Worm (Caenorhabditis elegans): ENCODE results near the gene C02E7.7.
"Not testable (repeated sequence)": the region's sequence is repeated elsewhere in the genome, so short reads cannot be mapped to it uniquely, and the experiment has no call there.

The C02E7.7 gene

DNA sequence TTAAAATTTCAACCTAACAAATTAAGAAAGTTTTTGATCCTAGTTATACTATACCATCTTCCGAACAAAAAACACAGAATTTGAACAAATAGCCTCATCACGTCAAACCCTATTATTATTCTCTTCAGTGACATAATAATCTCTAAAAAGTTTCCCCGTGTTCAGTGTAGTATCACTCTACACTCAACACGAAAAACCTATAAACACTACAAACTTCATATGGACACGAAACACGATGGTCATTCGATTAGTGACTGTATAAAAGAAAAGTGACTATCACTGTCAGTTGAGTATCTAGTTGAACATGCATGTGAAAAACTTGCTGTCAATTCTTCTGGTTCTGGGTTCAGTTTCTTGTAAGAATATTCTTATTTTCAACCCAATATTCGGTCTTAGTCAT lies 14.7 kb downstream of the C02E7.7 start, which contains the start of gene ugt-8:
ugt-8 (plus strand) TSS at position 235 of the 400 bp plus-strand sequence.
- no peak for TF ChIP-seq mml-1 (tag; optimal IDR thresholded peaks at IDR 0.05)
- no peak for TF ChIP-seq nhr-77 (tag; optimal IDR thresholded peaks at IDR 0.05)
- no peak for TF ChIP-seq nfya-1 (tag; optimal IDR thresholded peaks at IDR 0.05; ENCODE audit: insufficient read depth)
- no peak for TF ChIP-seq nhr-43 (tag; optimal IDR thresholded peaks at IDR 0.05; ENCODE audit: poor library complexity, severe bottlenecking)
- TF ChIP-seq ZK546.5 (tag; optimal IDR thresholded peaks at IDR 0.05) = no peak
- TF ChIP-seq pqm-1 (tag; optimal IDR thresholded peaks at IDR 0.05) = no peak
- no peak for TF ChIP-seq lin-39 (tag; optimal IDR thresholded peaks at IDR 0.05)
- TF ChIP-seq snpc-4 (tag; optimal IDR thresholded peaks at IDR 0.05) = no peak
- TF ChIP-seq nhr-67 (tag; optimal IDR thresholded peaks at IDR 0.05) = no peak
- no peak for TF ChIP-seq egl-27 (tag; optimal IDR thresholded peaks at IDR 0.05)
- TF ChIP-seq lsy-12 (tag; optimal IDR thresholded peaks at IDR 0.05) = no peak
- TF ChIP-seq nhr-76 (tag; optimal IDR thresholded peaks at IDR 0.05) = no peak
- TF ChIP-seq ceh-28 (tag; optimal IDR thresholded peaks at IDR 0.05) = no peak
- no peak for TF ChIP-seq fkh-2 (tag; optimal IDR thresholded peaks at IDR 0.05)
- TF ChIP-seq ztf-4 (tag; optimal IDR thresholded peaks at IDR 0.05) = no peak

DNA sequence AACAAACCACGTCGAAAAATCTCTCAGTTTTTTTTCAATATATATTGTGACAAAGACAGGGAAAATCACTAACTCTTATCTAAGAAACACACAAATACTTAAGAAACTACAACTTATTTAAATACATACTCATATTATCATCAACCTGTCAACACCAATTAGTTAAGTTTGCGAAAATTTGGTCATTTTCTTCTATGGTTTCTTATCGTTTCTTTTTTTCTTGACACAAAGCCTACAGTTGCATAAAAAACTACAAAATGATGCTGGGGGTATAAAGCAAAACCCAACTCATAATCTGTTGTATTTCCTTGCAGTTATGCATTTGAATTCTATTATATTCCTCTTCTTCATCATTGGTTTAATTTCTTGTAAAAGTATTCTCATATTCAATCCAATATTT lies 17.3 kb downstream of the C02E7.7 start, which contains the start of gene ugt-67:
ugt-67 (plus strand) TSS at position 301 of the 400 bp plus-strand sequence.
- TF ChIP-seq unc-62 (GFP tag; optimal IDR thresholded peaks at IDR 0.05) (no peak), unc-39 (tag; optimal IDR thresholded peaks at IDR 0.05) (no peak), ZK546.5 (tag; optimal IDR thresholded peaks at IDR 0.05) (no peak), ceh-82 (tag; optimal IDR thresholded peaks at IDR 0.05) (no peak), nhr-11 (tag; optimal IDR thresholded peaks at IDR 0.05) (no peak), fos-1 (tag; optimal IDR thresholded peaks at IDR 0.05) (no peak), nfya-1 (tag; optimal IDR thresholded peaks at IDR 0.05; ENCODE audit: insufficient read depth) (no peak), aly-2 (tag; optimal IDR thresholded peaks at IDR 0.05) (no peak), mml-1 (tag; optimal IDR thresholded peaks at IDR 0.05) (no peak), nhr-237 (tag; optimal IDR thresholded peaks at IDR 0.05) (no peak)

DNA sequence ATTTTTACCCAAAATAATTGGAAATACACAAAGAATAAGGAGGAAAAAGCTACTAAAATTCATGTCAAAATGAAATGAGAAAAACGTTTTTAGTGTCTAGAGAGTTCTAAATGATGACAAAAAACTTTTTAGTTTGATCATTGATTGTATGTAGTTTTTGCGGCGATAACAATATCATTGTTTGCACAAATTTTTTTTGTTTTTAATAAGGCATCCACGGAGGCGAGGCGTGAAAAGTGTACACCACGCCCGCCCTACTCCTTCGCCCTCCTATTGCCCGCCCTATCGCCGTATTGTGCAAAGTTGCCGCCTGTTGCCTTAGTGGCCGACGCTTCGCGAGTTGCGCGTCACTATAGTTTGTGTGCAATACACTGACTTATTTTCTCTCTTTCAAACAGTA lies 18.4 kb downstream of the C02E7.7 start, which contains the start of gene ugt-10:
ugt-10 (minus strand) TSS at position 101 of the 400 bp plus-strand sequence.
- TF ChIP-seq pha-4 (tag; optimal IDR thresholded peaks at IDR 0.05); ZK546.5 (tag; optimal IDR thresholded peaks at IDR 0.05); nhr-43 (tag; optimal IDR thresholded peaks at IDR 0.05; ENCODE audit: poor library complexity, severe bottlenecking): not testable (repeated sequence)

DNA sequence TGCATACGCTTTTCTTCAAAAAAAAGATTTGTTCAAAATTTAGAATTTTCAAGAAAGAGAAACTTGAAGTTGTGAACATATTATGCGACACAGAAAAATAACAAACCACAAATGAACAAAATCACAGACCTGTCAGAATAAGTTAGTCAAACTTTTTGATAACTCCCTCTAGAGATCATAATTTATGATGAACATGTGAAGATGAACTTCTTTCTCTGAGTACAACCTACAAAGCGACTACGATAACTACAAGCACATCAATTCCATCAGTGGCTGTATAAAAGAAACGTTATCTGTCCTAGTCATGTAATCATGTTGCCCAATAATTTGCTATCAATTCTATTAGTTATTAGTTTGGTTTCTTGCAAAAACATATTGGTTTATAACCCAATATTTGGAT lies 22.6 kb downstream of the C02E7.7 start, which contains the start of gene ugt-9:
ugt-9 (plus strand) TSS at position 305 of the 400 bp plus-strand sequence.
- TF ChIP-seq ceh-28 (tag; optimal IDR thresholded peaks at IDR 0.05) (no peak), nhr-25 (tag; optimal IDR thresholded peaks at IDR 0.05) (peak; percentile 16), unc-39 (tag; optimal IDR thresholded peaks at IDR 0.05) (no peak), elt-1 (tag; optimal IDR thresholded peaks at IDR 0.05) (no peak), nhr-237 (tag; optimal IDR thresholded peaks at IDR 0.05) (no peak)

DNA sequence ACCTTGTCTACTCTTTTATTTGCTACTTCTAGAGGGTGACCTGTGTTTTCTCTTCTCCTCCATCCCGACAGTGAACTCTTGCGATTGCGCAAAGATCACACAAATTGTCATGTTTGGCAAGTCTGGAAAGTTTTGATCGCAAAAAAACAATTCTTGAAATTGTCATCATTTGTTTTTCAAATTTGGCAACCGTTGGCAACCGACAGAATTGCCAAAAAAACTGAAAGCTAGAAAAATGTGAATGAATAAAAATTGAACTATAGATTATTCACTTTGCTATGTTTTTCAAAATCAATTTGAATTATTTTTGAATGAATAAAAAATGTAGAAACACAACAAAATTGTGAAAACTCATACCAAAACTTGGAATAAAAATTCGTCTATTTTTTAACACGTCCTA lies 23.4 kb downstream of the C02E7.7 start, which contains the start of gene ugt-11:
ugt-11 (minus strand) TSS at position 101 of the 400 bp plus-strand sequence.
- TF ChIP-seq nhr-12 (tag; optimal IDR thresholded peaks at IDR 0.05) (no peak), elt-1 (tag; optimal IDR thresholded peaks at IDR 0.05) (no peak), elt-3 (tag; optimal IDR thresholded peaks at IDR 0.05) (no peak)

DNA sequence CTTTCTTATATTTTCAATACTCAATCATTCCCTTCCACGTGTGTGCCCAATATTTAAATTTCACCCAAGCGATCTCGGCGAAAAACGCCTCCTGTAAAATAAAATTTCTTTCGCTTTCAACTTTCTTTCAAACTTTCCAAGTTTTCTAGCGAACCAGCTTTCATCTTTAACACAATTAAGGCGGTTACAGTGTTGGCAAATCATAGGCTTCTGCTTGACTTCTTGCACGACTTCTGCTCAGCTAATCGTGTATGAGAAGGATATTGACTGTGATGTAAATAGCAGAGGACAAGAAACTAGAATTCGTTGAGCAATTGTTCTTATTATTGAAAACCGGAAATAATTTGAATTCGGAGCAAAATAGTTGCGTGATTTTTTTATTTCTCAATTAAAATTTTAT lies 27.1 kb downstream of the C02E7.7 start:
- TF ChIP-seq snpc-4 (tag; optimal IDR thresholded peaks at IDR 0.05) = no peak
- TF ChIP-seq fkh-10 (GFP tag; optimal IDR thresholded peaks at IDR 0.05) = no peak
- TF ChIP-seq ceh-16 (tag; optimal IDR thresholded peaks at IDR 0.05) = no peak
- TF ChIP-seq egl-27 (tag; optimal IDR thresholded peaks at IDR 0.05) = no peak
- TF ChIP-seq egl-5 (tag; optimal IDR thresholded peaks at IDR 0.05) = no peak
- no peak for TF ChIP-seq pqm-1 (tag; optimal IDR thresholded peaks at IDR 0.05)
- no peak for TF ChIP-seq daf-12 (tag; optimal IDR thresholded peaks at IDR 0.05)
- no peak for TF ChIP-seq elt-2 (tag; optimal IDR thresholded peaks at IDR 0.05)
- no peak for TF ChIP-seq eor-1 (tag; optimal IDR thresholded peaks at IDR 0.05)
- TF ChIP-seq ceh-28 (tag; optimal IDR thresholded peaks at IDR 0.05) = no peak
- TF ChIP-seq lsy-12 (tag; optimal IDR thresholded peaks at IDR 0.05) = no peak
- no peak for TF ChIP-seq nhr-25 (tag; optimal IDR thresholded peaks at IDR 0.05)
- no peak for TF ChIP-seq sea-2 (GFP tag; optimal IDR thresholded peaks at IDR 0.05)
- TF ChIP-seq ztf-11 (tag; optimal IDR thresholded peaks at IDR 0.05) = no peak
- no peak for TF ChIP-seq nhr-76 (tag; optimal IDR thresholded peaks at IDR 0.05)
- no peak for TF ChIP-seq unc-62 (GFP tag; optimal IDR thresholded peaks at IDR 0.05)
